Fruit fly (Drosophila melanogaster) whole organism, prepupa: ENCODE results near the gene sunn.
A peak's percentile ranks its signal among the peaks of the same experiment; 100 is the strongest.

ENCODE experiments used
- CG10669 ChIP-seq: fragments of 200-800 bp; sonication (Bioruptor generic); optimal IDR thresholded peaks from 3 replicates; lab custom pipeline; 2018; ENCODE audit warnings: missing biosample characterization, mild to moderate bottlenecking, missing genetic modification characterization, moderate library complexity
- CG15336 ChIP-seq: fragments of 200-800 bp; sonication (Bioruptor generic); IDR thresholded peaks from 2 replicates; pipeline ENCODE4 v1.3.6; 2022; ENCODE audit warnings: missing biosample characterization, missing genetic modification characterization
- CG1621 ChIP-seq: fragments of 200-800 bp; sonication (Bioruptor generic); optimal IDR thresholded peaks from 3 replicates; lab custom pipeline; 2018; ENCODE audit warnings: missing biosample characterization, mild to moderate bottlenecking, missing genetic modification characterization
- CG16779 ChIP-seq: fragments of 200-800 bp; sonication (Bioruptor generic); optimal IDR thresholded peaks from 3 replicates; lab custom pipeline; 2017; ENCODE audit warnings: missing biosample characterization, mild to moderate bottlenecking, missing genetic modification characterization
- CG3032 ChIP-seq: fragments of 200-800 bp; optimal IDR thresholded peaks from 2 replicates; lab custom pipeline; 2019; ENCODE audit warnings: missing biosample characterization, mild to moderate bottlenecking, missing genetic modification characterization, moderate library complexity
- CG31627 ChIP-seq: fragments of 200-800 bp; sonication (Bioruptor generic); optimal IDR thresholded peaks from 3 replicates; lab custom pipeline; 2016; ENCODE audit warnings: missing biosample characterization, missing genetic modification characterization
- CG34406 ChIP-seq: fragments of 200-800 bp; sonication (Bioruptor generic); optimal IDR thresholded peaks from 3 replicates; lab custom pipeline; 2016; ENCODE audit warnings: missing biosample characterization, missing genetic modification characterization
- CG3919 ChIP-seq: fragments of 200-800 bp; sonication (Bioruptor generic); optimal IDR thresholded peaks from 3 replicates; lab custom pipeline; 2016; ENCODE audit warnings: missing biosample characterization, missing genetic modification characterization
- CG6163 ChIP-seq: fragments of 200-800 bp; sonication (Bioruptor generic); IDR thresholded peaks from 3 replicates; pipeline ENCODE4 v1.3.6; 2022; ENCODE audit warnings: missing biosample characterization, missing genetic modification characterization
- CG6276 ChIP-seq: fragments of 200-800 bp; sonication (Bioruptor generic); optimal IDR thresholded peaks from 2 replicates; lab custom pipeline; 2017; ENCODE audit warnings: missing biosample characterization, mild to moderate bottlenecking, missing genetic modification characterization
- CG6792 ChIP-seq: fragments of 200-800 bp; sonication (Bioruptor generic); optimal IDR thresholded peaks from 3 replicates; lab custom pipeline; 2016; ENCODE audit warnings: missing biosample characterization, missing genetic modification characterization
- CG6808 ChIP-seq: fragments of 200-800 bp; sonication (Bioruptor generic); optimal IDR thresholded peaks from 3 replicates; lab custom pipeline; 2017; ENCODE audit warnings: missing biosample characterization, missing genetic modification characterization, mild to moderate bottlenecking, moderate library complexity, missing genetic modification reagents
- CG6854 ChIP-seq: fragments of 200-800 bp; sonication (Bioruptor generic); optimal IDR thresholded peaks from 2 replicates; lab custom pipeline; 2017; ENCODE audit warnings: missing biosample characterization, mild to moderate bottlenecking, missing genetic modification characterization
- CG8119 ChIP-seq: fragments of 200-800 bp; sonication (Bioruptor generic); IDR thresholded peaks from 3 replicates; pipeline ENCODE4 v1.3.6; 2022; ENCODE audit warnings: missing biosample characterization, missing genetic modification characterization
- CG9139 ChIP-seq: fragments of 200-800 bp; sonication (Bioruptor generic); optimal IDR thresholded peaks from 3 replicates; lab custom pipeline; 2017; ENCODE audit warnings: missing biosample characterization, mild to moderate bottlenecking, missing genetic modification characterization
- Eip75B ChIP-seq: fragments of 200-800 bp; sonication (Bioruptor generic); optimal IDR thresholded peaks from 3 replicates; lab custom pipeline; 2016; ENCODE audit warnings: missing biosample characterization, missing genetic modification characterization
- Eip78C ChIP-seq: fragments of 200-800 bp; sonication (Bioruptor generic); peaks from one replicate; lab custom pipeline; 2016; ENCODE audit warnings: missing biosample characterization, missing genetic modification characterization
- Ets96B ChIP-seq: fragments of 200-800 bp; optimal IDR thresholded peaks from 2 replicates; lab custom pipeline; 2019; ENCODE audit warnings: missing biosample characterization, mild to moderate bottlenecking, missing genetic modification characterization, moderate library complexity
- Gug ChIP-seq: fragments of 200-800 bp; sonication (Bioruptor generic); IDR thresholded peaks from 2 replicates; pipeline ENCODE4 v1.3.6; 2022; ENCODE audit warnings: missing biosample characterization, missing genetic modification characterization
- Lpt ChIP-seq: fragments of 200-800 bp; sonication (Bioruptor generic); optimal IDR thresholded peaks from 3 replicates; lab custom pipeline; 2016; ENCODE audit warnings: missing biosample characterization, missing genetic modification characterization
- Met ChIP-seq: fragments of 200-800 bp; sonication (Bioruptor generic); optimal IDR thresholded peaks from 3 replicates; lab custom pipeline; 2016; ENCODE audit warnings: missing biosample characterization, missing genetic modification characterization
- acj6 ChIP-seq: fragments of 200-800 bp; sonication (Bioruptor generic); optimal IDR thresholded peaks from 3 replicates; lab custom pipeline; 2016; ENCODE audit warnings: missing biosample characterization, missing genetic modification characterization
- cyc ChIP-seq: fragments of 200-800 bp; sonication (Bioruptor generic); optimal IDR thresholded peaks from 3 replicates; lab custom pipeline; 2016; ENCODE audit warnings: missing biosample characterization, missing genetic modification characterization
- dsx ChIP-seq: fragments of 200-800 bp; optimal IDR thresholded peaks from 3 replicates; lab custom pipeline; 2019; ENCODE audit warnings: missing biosample characterization, mild to moderate bottlenecking, missing genetic modification characterization, moderate library complexity; ENCODE audit not compliant: poor library complexity, severe bottlenecking
- eg ChIP-seq: fragments of 200-800 bp; sonication (Bioruptor generic); IDR thresholded peaks from 3 replicates; pipeline ENCODE4 v1.3.6; 2022; ENCODE audit warnings: missing biosample characterization, missing genetic modification characterization
- fd59A ChIP-seq: fragments of 200-800 bp; sonication (Bioruptor generic); optimal IDR thresholded peaks from 2 replicates; lab custom pipeline; 2017; ENCODE audit warnings: missing biosample characterization, mild to moderate bottlenecking, missing genetic modification characterization, missing genetic modification reagents
- fd85E ChIP-seq: fragments of 200-800 bp; sonication (Bioruptor generic); optimal IDR thresholded peaks from 3 replicates; lab custom pipeline; 2016; ENCODE audit warnings: missing biosample characterization, missing genetic modification characterization
- fkh ChIP-seq: fragments of 200-800 bp; sonication (Bioruptor generic); optimal IDR thresholded peaks from 3 replicates; lab custom pipeline; 2017; ENCODE audit warnings: missing biosample characterization, mild to moderate bottlenecking, missing genetic modification characterization, moderate library complexity
- net ChIP-seq: fragments of 200-800 bp; sonication (Bioruptor generic); optimal IDR thresholded peaks from 3 replicates; lab custom pipeline; 2016; ENCODE audit warnings: missing biosample characterization, missing genetic modification characterization
- pdm3 ChIP-seq: fragments of 200-800 bp; sonication (Bioruptor generic); optimal IDR thresholded peaks from 3 replicates; lab custom pipeline; 2016; ENCODE audit warnings: missing biosample characterization, missing genetic modification characterization
- salr ChIP-seq, 2 experiments: fragments of 200-800 bp; sonication (Bioruptor generic); optimal IDR thresholded peaks; 3 replicates each; lab custom pipeline; 2016 to 2018; ENCODE audit warnings: missing biosample characterization in 2 of 2, missing genetic modification characterization in 2 of 2, mild to moderate bottlenecking in 1 of 2
- spab ChIP-seq: fragments of 200-800 bp; sonication (Bioruptor generic); optimal IDR thresholded peaks from 2 replicates; lab custom pipeline; 2017; ENCODE audit warnings: missing biosample characterization, mild to moderate bottlenecking, missing genetic modification characterization, missing genetic modification reagents
- ss ChIP-seq, 2 experiments: fragments of 200-800 bp; sonication (Bioruptor generic); optimal IDR thresholded peaks; 2 replicates in 1 of 2; 3 replicates in 1 of 2; lab custom pipeline; 2017 to 2018; ENCODE audit warnings: mild to moderate bottlenecking in 2 of 2, missing biosample characterization in 2 of 2, missing genetic modification characterization in 2 of 2, moderate library complexity in 1 of 2
- vri ChIP-seq: fragments of 200-800 bp; sonication (Bioruptor generic); optimal IDR thresholded peaks from 3 replicates; lab custom pipeline; 2016; ENCODE audit warnings: missing biosample characterization, mild to moderate bottlenecking, missing genetic modification characterization

sunn gene

dm6 chr3L:11707978-11708632 lies 20.0 kb upstream of the sunn start, which contains the start of gene CG11658:
Gene CG11658, minus strand, starts transcription at chr3L:11708553.
- TF ChIP-seq dsx (GFP tag; lab: Kevin White, UChicago) (peak; percentile 11), salr (GFP tag; optimal IDR thresholded peaks at IDR 0.05; lab: Kevin White, UChicago) (peak in 1 of 2 experiments; percentile 4), net (GFP tag; lab: Kevin White, UChicago) (no peak), CG6163 (GFP tag; lab: Robert Waterston, UW) (peak; percentile 77), CG6276 (peak; percentile 12), CG6808 (GFP tag; lab: Kevin White, UChicago) (peak; percentile 29), vri (GFP tag; lab: Kevin White, UChicago) (peak; percentile 37), CG9139 (GFP tag; lab: Kevin White, UChicago) (peak; percentile 33), CG16779 (tag; lab: Kevin White, UChicago) (peak; percentile 57), fd85E (GFP tag; lab: Kevin White, UChicago) (peak; percentile 6), Met (GFP tag; lab: Kevin White, UChicago) (no peak), CG8119 (peak; percentile 48; the same call in 2 of the 3 replicates), CG3919 (no peak), fkh (GFP tag; lab: Kevin White, UChicago) (peak; percentile 39), acj6 (GFP tag; lab: Kevin White, UChicago) (no peak), eg (GFP tag; lab: Robert Waterston, UW) (peak; percentile 68; the same call in 2 of the 3 replicates), Lpt (GFP tag; lab: Kevin White, UChicago) (peak; percentile 42), Eip78C (GFP tag; lab: Kevin White, UChicago) (peak; percentile 40), CG15336 (GFP tag; lab: Robert Waterston, UW) (peak; percentile 60), ss (GFP tag; optimal IDR thresholded peaks at IDR 0.05; lab: Kevin White, UChicago) (peak; percentile 64 to 85), CG6854 (GFP tag; lab: Kevin White, UChicago) (peak; percentile 26), CG10669 (GFP tag; lab: Kevin White, UChicago) (no peak), Ets96B (tag; lab: Kevin White, UChicago) (peak; percentile 39), Eip75B (GFP tag; lab: Kevin White, UChicago) (no peak), CG3032 (tag; lab: Kevin White, UChicago) (no peak)
- TF ChIP-seq, all 60 proteins: peak for 18

dm6 chr3L:11708633-11709116 lies 19.5 kb upstream of the sunn start, which contains the start of the genes Ccdc56 and mtTFB1:
Gene Ccdc56, plus strand, starts transcription at chr3L:11708979.
Gene mtTFB1, plus strand, starts transcription at chr3L:11708979.
- no peak for TF ChIP-seq Gug (GFP tag; lab: Robert Waterston, UW)
- peak; percentile 19 for TF ChIP-seq CG31627 (GFP tag; lab: Kevin White, UChicago)
- TF ChIP-seq CG10669 (GFP tag; lab: Kevin White, UChicago), result no peak
- TF ChIP-seq eg (GFP tag; lab: Robert Waterston, UW), result no peak
- no peak for TF ChIP-seq salr (GFP tag; optimal IDR thresholded peaks at IDR 0.05; lab: Kevin White, UChicago)
- peak; percentile 75 for TF ChIP-seq vri (GFP tag; lab: Kevin White, UChicago)
- no peak for TF ChIP-seq spab (GFP tag; lab: Kevin White, UChicago)
- peak; percentile 4 for TF ChIP-seq cyc
- TF ChIP-seq CG34406 (GFP tag; lab: Kevin White, UChicago), result no peak
- TF ChIP-seq fkh (GFP tag; lab: Kevin White, UChicago), result no peak
- TF ChIP-seq CG6276, result no peak
- no peak for TF ChIP-seq fd59A
- no peak for TF ChIP-seq CG15336 (GFP tag; lab: Robert Waterston, UW)
- TF ChIP-seq CG1621 (tag; lab: Kevin White, UChicago), result no peak
- no peak for TF ChIP-seq ss (GFP tag; optimal IDR thresholded peaks at IDR 0.05; lab: Kevin White, UChicago)
- peak; percentile 21 for TF ChIP-seq Eip78C (GFP tag; lab: Kevin White, UChicago)
- no peak for TF ChIP-seq Eip75B (GFP tag; lab: Kevin White, UChicago)
- TF ChIP-seq CG8119, result no peak
- TF ChIP-seq CG6792 (GFP tag; lab: Kevin White, UChicago), result no peak
- TF ChIP-seq Ets96B (tag; lab: Kevin White, UChicago), result no peak
- no peak for TF ChIP-seq pdm3
- TF ChIP-seq CG6808 (GFP tag; lab: Kevin White, UChicago), result no peak
- TF ChIP-seq, all 60 proteins: peak for 4
